Fruit fly (Drosophila melanogaster) whole organism, prepupa: ENCODE measurements around the gene CG3558.

Experiments used
- Blimp-1 ChIP-seq: fragments of 200-800 bp; sonication (Bioruptor generic); optimal IDR thresholded peaks from 3 replicates; lab custom pipeline; 2017; ENCODE audit warnings: missing biosample characterization, missing genetic modification characterization, mild to moderate bottlenecking, moderate library complexity, missing genetic modification reagents
- CG10631 ChIP-seq: fragments of 200-800 bp; sonication (Bioruptor generic); optimal IDR thresholded peaks from 2 replicates; lab custom pipeline; 2016; ENCODE audit warnings: missing biosample characterization, missing genetic modification characterization
- CG10669 ChIP-seq: fragments of 200-800 bp; sonication (Bioruptor generic); optimal IDR thresholded peaks from 3 replicates; lab custom pipeline; 2018; ENCODE audit warnings: missing biosample characterization, mild to moderate bottlenecking, missing genetic modification characterization, moderate library complexity
- CG11294 ChIP-seq: fragments of 200-800 bp; sonication (Bioruptor generic); IDR thresholded peaks from 2 replicates; pipeline ENCODE4 v1.3.6; 2022; ENCODE audit warnings: missing biosample characterization, missing genetic modification characterization
- CG11762 ChIP-seq: fragments of 200-800 bp; sonication (Bioruptor generic); optimal IDR thresholded peaks from 3 replicates; lab custom pipeline; 2016; ENCODE audit warnings: missing biosample characterization, missing genetic modification characterization; ENCODE audit not compliant: insufficient read depth
- CG11902 ChIP-seq: fragments of 200-800 bp; sonication (Bioruptor generic); optimal IDR thresholded peaks from 3 replicates; lab custom pipeline; 2016; ENCODE audit warnings: missing biosample characterization, missing genetic modification characterization
- CG15336 ChIP-seq: fragments of 200-800 bp; sonication (Bioruptor generic); IDR thresholded peaks from 2 replicates; pipeline ENCODE4 v1.3.6; 2022; ENCODE audit warnings: missing biosample characterization, missing genetic modification characterization
- CG1621 ChIP-seq: fragments of 200-800 bp; sonication (Bioruptor generic); optimal IDR thresholded peaks from 3 replicates; lab custom pipeline; 2018; ENCODE audit warnings: missing biosample characterization, mild to moderate bottlenecking, missing genetic modification characterization
- CG16779 ChIP-seq: fragments of 200-800 bp; sonication (Bioruptor generic); optimal IDR thresholded peaks from 3 replicates; lab custom pipeline; 2017; ENCODE audit warnings: missing biosample characterization, mild to moderate bottlenecking, missing genetic modification characterization
- CG3032 ChIP-seq: fragments of 200-800 bp; optimal IDR thresholded peaks from 2 replicates; lab custom pipeline; 2019; ENCODE audit warnings: missing biosample characterization, mild to moderate bottlenecking, missing genetic modification characterization, moderate library complexity
- CG31627 ChIP-seq: fragments of 200-800 bp; sonication (Bioruptor generic); optimal IDR thresholded peaks from 3 replicates; lab custom pipeline; 2016; ENCODE audit warnings: missing biosample characterization, missing genetic modification characterization
- CG32006 ChIP-seq: fragments of 200-800 bp; sonication (Bioruptor generic); optimal IDR thresholded peaks from 3 replicates; lab custom pipeline; 2017; ENCODE audit warnings: missing biosample characterization, mild to moderate bottlenecking, missing genetic modification characterization
- CG34406 ChIP-seq: fragments of 200-800 bp; sonication (Bioruptor generic); optimal IDR thresholded peaks from 3 replicates; lab custom pipeline; 2016; ENCODE audit warnings: missing biosample characterization, missing genetic modification characterization
- CG3919 ChIP-seq: fragments of 200-800 bp; sonication (Bioruptor generic); optimal IDR thresholded peaks from 3 replicates; lab custom pipeline; 2016; ENCODE audit warnings: missing biosample characterization, missing genetic modification characterization
- CG6163 ChIP-seq: fragments of 200-800 bp; sonication (Bioruptor generic); IDR thresholded peaks from 3 replicates; pipeline ENCODE4 v1.3.6; 2022; ENCODE audit warnings: missing biosample characterization, missing genetic modification characterization
- CG6276 ChIP-seq: fragments of 200-800 bp; sonication (Bioruptor generic); optimal IDR thresholded peaks from 2 replicates; lab custom pipeline; 2017; ENCODE audit warnings: missing biosample characterization, mild to moderate bottlenecking, missing genetic modification characterization
- CG6792 ChIP-seq: fragments of 200-800 bp; sonication (Bioruptor generic); optimal IDR thresholded peaks from 3 replicates; lab custom pipeline; 2016; ENCODE audit warnings: missing biosample characterization, missing genetic modification characterization
- CG6808 ChIP-seq: fragments of 200-800 bp; sonication (Bioruptor generic); optimal IDR thresholded peaks from 3 replicates; lab custom pipeline; 2017; ENCODE audit warnings: missing biosample characterization, missing genetic modification characterization, mild to moderate bottlenecking, moderate library complexity, missing genetic modification reagents
- CG6854 ChIP-seq: fragments of 200-800 bp; sonication (Bioruptor generic); optimal IDR thresholded peaks from 2 replicates; lab custom pipeline; 2017; ENCODE audit warnings: missing biosample characterization, mild to moderate bottlenecking, missing genetic modification characterization
- CG8319 ChIP-seq: fragments of 200-800 bp; sonication (Bioruptor generic); optimal IDR thresholded peaks from 3 replicates; lab custom pipeline; 2016; ENCODE audit warnings: missing biosample characterization, missing genetic modification characterization
- CG9139 ChIP-seq: fragments of 200-800 bp; sonication (Bioruptor generic); optimal IDR thresholded peaks from 3 replicates; lab custom pipeline; 2017; ENCODE audit warnings: missing biosample characterization, mild to moderate bottlenecking, missing genetic modification characterization
- Eip75B ChIP-seq: fragments of 200-800 bp; sonication (Bioruptor generic); optimal IDR thresholded peaks from 3 replicates; lab custom pipeline; 2016; ENCODE audit warnings: missing biosample characterization, missing genetic modification characterization
- Eip78C ChIP-seq: fragments of 200-800 bp; sonication (Bioruptor generic); peaks from one replicate; lab custom pipeline; 2016; ENCODE audit warnings: missing biosample characterization, missing genetic modification characterization
- Eip93F ChIP-seq: fragments of 200-800 bp; sonication (Bioruptor generic); optimal IDR thresholded peaks from 2 replicates; lab custom pipeline; 2016; ENCODE audit warnings: missing biosample characterization, mild to moderate bottlenecking, missing genetic modification characterization
- Ets21C ChIP-seq: fragments of 200-800 bp; sonication (Bioruptor generic); optimal IDR thresholded peaks from 3 replicates; lab custom pipeline; 2016; ENCODE audit warnings: missing biosample characterization, missing genetic modification characterization
- Ets96B ChIP-seq: fragments of 200-800 bp; optimal IDR thresholded peaks from 2 replicates; lab custom pipeline; 2019; ENCODE audit warnings: missing biosample characterization, mild to moderate bottlenecking, missing genetic modification characterization, moderate library complexity
- Hr38 ChIP-seq: sonication (Bioruptor generic); optimal IDR thresholded peaks from 2 replicates; lab custom pipeline; 2016; ENCODE audit warnings: missing biosample characterization, missing genetic modification characterization
- Hr39 ChIP-seq: fragments of 200-800 bp; sonication (Bioruptor generic); optimal IDR thresholded peaks from 2 replicates; lab custom pipeline; 2016; ENCODE audit warnings: missing biosample characterization, missing genetic modification characterization
- Hr4 ChIP-seq: fragments of 200-800 bp; sonication (Bioruptor generic); optimal IDR thresholded peaks from 3 replicates; lab custom pipeline; 2016; ENCODE audit warnings: missing biosample characterization, missing genetic modification characterization
- Lpt ChIP-seq: fragments of 200-800 bp; sonication (Bioruptor generic); optimal IDR thresholded peaks from 3 replicates; lab custom pipeline; 2016; ENCODE audit warnings: missing biosample characterization, missing genetic modification characterization
- Met ChIP-seq: fragments of 200-800 bp; sonication (Bioruptor generic); optimal IDR thresholded peaks from 3 replicates; lab custom pipeline; 2016; ENCODE audit warnings: missing biosample characterization, missing genetic modification characterization
- Smox ChIP-seq: fragments of 200-800 bp; sonication (Bioruptor generic); optimal IDR thresholded peaks from 3 replicates; lab custom pipeline; 2016; ENCODE audit warnings: missing biosample characterization, missing genetic modification characterization
- Sox15 ChIP-seq: fragments of 200-800 bp; sonication (Bioruptor generic); optimal IDR thresholded peaks from 3 replicates; lab custom pipeline; 2016; ENCODE audit warnings: missing biosample characterization, missing genetic modification characterization
- achi ChIP-seq: fragments of 200-800 bp; sonication (Bioruptor generic); optimal IDR thresholded peaks from 3 replicates; lab custom pipeline; 2016; ENCODE audit warnings: missing biosample characterization, missing genetic modification characterization
- acj6 ChIP-seq: fragments of 200-800 bp; sonication (Bioruptor generic); optimal IDR thresholded peaks from 3 replicates; lab custom pipeline; 2016; ENCODE audit warnings: missing biosample characterization, missing genetic modification characterization
- cyc ChIP-seq: fragments of 200-800 bp; sonication (Bioruptor generic); optimal IDR thresholded peaks from 3 replicates; lab custom pipeline; 2016; ENCODE audit warnings: missing biosample characterization, missing genetic modification characterization
- dac ChIP-seq: fragments of 200-800 bp; sonication (Bioruptor generic); optimal IDR thresholded peaks from 2 replicates; lab custom pipeline; 2017; ENCODE audit warnings: missing biosample characterization, mild to moderate bottlenecking, missing genetic modification characterization
- dsx ChIP-seq: fragments of 200-800 bp; optimal IDR thresholded peaks from 3 replicates; lab custom pipeline; 2019; ENCODE audit warnings: missing biosample characterization, mild to moderate bottlenecking, missing genetic modification characterization, moderate library complexity; ENCODE audit not compliant: poor library complexity, severe bottlenecking
- eg ChIP-seq: fragments of 200-800 bp; sonication (Bioruptor generic); IDR thresholded peaks from 3 replicates; pipeline ENCODE4 v1.3.6; 2022; ENCODE audit warnings: missing biosample characterization, missing genetic modification characterization
- esn ChIP-seq: fragments of 200-800 bp; sonication (Bioruptor generic); optimal IDR thresholded peaks from 2 replicates; lab custom pipeline; 2016; ENCODE audit warnings: missing biosample characterization, mild to moderate bottlenecking, missing genetic modification characterization, moderate library complexity
- fkh ChIP-seq: fragments of 200-800 bp; sonication (Bioruptor generic); optimal IDR thresholded peaks from 3 replicates; lab custom pipeline; 2017; ENCODE audit warnings: missing biosample characterization, mild to moderate bottlenecking, missing genetic modification characterization, moderate library complexity
- lz ChIP-seq: fragments of 200-800 bp; sonication (Bioruptor generic); optimal IDR thresholded peaks from 3 replicates; lab custom pipeline; 2016; ENCODE audit warnings: missing biosample characterization, missing genetic modification characterization
- pdm3 ChIP-seq: fragments of 200-800 bp; sonication (Bioruptor generic); optimal IDR thresholded peaks from 3 replicates; lab custom pipeline; 2016; ENCODE audit warnings: missing biosample characterization, missing genetic modification characterization
- salr ChIP-seq, 2 experiments: fragments of 200-800 bp; sonication (Bioruptor generic); optimal IDR thresholded peaks; 3 replicates each; lab custom pipeline; 2016 to 2018; ENCODE audit warnings: missing biosample characterization in 2 of 2, missing genetic modification characterization in 2 of 2, mild to moderate bottlenecking in 1 of 2
- spab ChIP-seq: fragments of 200-800 bp; sonication (Bioruptor generic); optimal IDR thresholded peaks from 2 replicates; lab custom pipeline; 2017; ENCODE audit warnings: missing biosample characterization, mild to moderate bottlenecking, missing genetic modification characterization, missing genetic modification reagents
- svp ChIP-seq: fragments of 200-800 bp; sonication (Bioruptor generic); peaks from one replicate; lab custom pipeline; 2016; ENCODE audit warnings: missing biosample characterization, missing genetic modification characterization
- topi ChIP-seq: fragments of 200-800 bp; sonication (Bioruptor generic); optimal IDR thresholded peaks from 3 replicates; lab custom pipeline; 2016; ENCODE audit warnings: missing biosample characterization, missing genetic modification characterization
- vri ChIP-seq: fragments of 200-800 bp; sonication (Bioruptor generic); optimal IDR thresholded peaks from 3 replicates; lab custom pipeline; 2016; ENCODE audit warnings: missing biosample characterization, mild to moderate bottlenecking, missing genetic modification characterization

The CG3558 gene

dm6 chr2L:3034969-3035368, 42.3 kb downstream of the CG3558 start, which contains the start of gene CG17258:
CG17258 (minus strand) TSS chr2L:3035348.
- TF ChIP-seq dac (no peak), CG9139 (GFP tag; lab: Kevin White, UChicago) (no peak), Hr38 (GFP tag; lab: Kevin White, UChicago) (no peak), CG6163 (GFP tag; lab: Robert Waterston, UW) (no peak), CG1621 (tag; lab: Kevin White, UChicago) (no peak), CG10631 (GFP tag; lab: Kevin White, UChicago) (no peak), salr (GFP tag; optimal IDR thresholded peaks at IDR 0.05; lab: Kevin White, UChicago) (no peak), fkh (no peak), CG31627 (no peak), esn (no peak), CG6808 (GFP tag; lab: Kevin White, UChicago) (no peak), Hr4 (GFP tag; lab: Kevin White, UChicago) (no peak), Eip75B (GFP tag; lab: Kevin White, UChicago) (no peak), CG34406 (GFP tag; lab: Kevin White, UChicago) (no peak)

dm6 chr2L:3037153-3037579, 44.5 kb downstream of the CG3558 start, which contains the start of the genes CG17260 and SerRS:
CG17260 (plus strand) TSS chr2L:3037230.
SerRS (minus strand) TSS chr2L:3037403.
- TF ChIP-seq CG3032 (tag; lab: Kevin White, UChicago): peak; percentile 92
- peak; percentile 97 for TF ChIP-seq lz (GFP tag; lab: Kevin White, UChicago)
- TF ChIP-seq fkh: no peak
- TF ChIP-seq Ets21C (GFP tag; lab: Kevin White, UChicago): peak; percentile 92
- no peak for TF ChIP-seq Eip75B (GFP tag; lab: Kevin White, UChicago)
- TF ChIP-seq CG11762 (GFP tag; lab: Kevin White, UChicago): peak; percentile 89
- peak; percentile 89 for TF ChIP-seq Ets96B (tag; lab: Kevin White, UChicago)
- peak; percentile 69 for TF ChIP-seq CG6854 (GFP tag; lab: Kevin White, UChicago)
- TF ChIP-seq dac: peak; percentile 86
- TF ChIP-seq CG11902 (GFP tag; lab: Kevin White, UChicago): peak; percentile 91
- no peak for TF ChIP-seq CG6276
- peak; percentile 88 for TF ChIP-seq CG10669 (GFP tag; lab: Kevin White, UChicago)
- TF ChIP-seq topi: peak; percentile 95
- peak; percentile 92 for TF ChIP-seq eg (GFP tag; lab: Robert Waterston, UW)
- peak; percentile 97 for TF ChIP-seq Hr39
- TF ChIP-seq Met (GFP tag; lab: Kevin White, UChicago): no peak
- peak; percentile 95 for TF ChIP-seq pdm3 (GFP tag; lab: Kevin White, UChicago)
- peak; percentile 92 for TF ChIP-seq Lpt (GFP tag; lab: Kevin White, UChicago)
- peak; percentile 92 for TF ChIP-seq Smox (GFP tag; lab: Kevin White, UChicago)
- TF ChIP-seq CG11294 (GFP tag; lab: Robert Waterston, UW): peak; percentile 84
- peak; percentile 82 for TF ChIP-seq CG15336 (GFP tag; lab: Robert Waterston, UW)
- TF ChIP-seq cyc (GFP tag; lab: Kevin White, UChicago): peak; percentile 95
- peak; percentile 91 for TF ChIP-seq Sox15 (GFP tag; lab: Kevin White, UChicago)
- TF ChIP-seq Eip78C: peak; percentile 97
- no peak for TF ChIP-seq dsx (GFP tag; lab: Kevin White, UChicago)
- peak; percentile 90 for TF ChIP-seq CG6792 (GFP tag; lab: Kevin White, UChicago)
- TF ChIP-seq CG3919 (GFP tag; lab: Kevin White, UChicago): peak; percentile 94
- peak; percentile 97 for TF ChIP-seq CG31627
- TF ChIP-seq CG1621 (tag; lab: Kevin White, UChicago): peak; percentile 73
- peak; percentile 94 for TF ChIP-seq acj6 (GFP tag; lab: Kevin White, UChicago)
- TF ChIP-seq vri: no peak
- TF ChIP-seq esn: peak; percentile 96
- peak; percentile 85 for TF ChIP-seq CG6163 (GFP tag; lab: Robert Waterston, UW)
- no peak for TF ChIP-seq CG16779 (tag; lab: Kevin White, UChicago)
- TF ChIP-seq Eip93F (GFP tag; lab: Kevin White, UChicago): peak; percentile 59
- TF ChIP-seq CG6808 (GFP tag; lab: Kevin White, UChicago): peak; percentile 72
- TF ChIP-seq CG32006 (GFP tag; lab: Kevin White, UChicago): peak; percentile 94
- TF ChIP-seq CG8319: peak; percentile 91
- TF ChIP-seq Blimp-1 (GFP tag; lab: Kevin White, UChicago): no peak
- TF ChIP-seq svp (GFP tag; lab: Kevin White, UChicago): peak; percentile 94
- TF ChIP-seq CG10631 (GFP tag; lab: Kevin White, UChicago): peak; percentile 97
- no peak for TF ChIP-seq spab (GFP tag; lab: Kevin White, UChicago)
- TF ChIP-seq CG9139 (GFP tag; lab: Kevin White, UChicago): no peak
- TF ChIP-seq achi (GFP tag; lab: Kevin White, UChicago): peak; percentile 90
